Worm (Caenorhabditis elegans) whole organism, L2 larva: ENCODE data around the gene chtb-2.
A peak's percentile ranks its signal among the peaks of the same experiment; 100 is the strongest.

Experiments
- F13H6.1 ChIP-seq: sonication (generic microtip); optimal IDR thresholded peaks from 2 replicates; lab custom pipeline; 2016; ENCODE audit warnings: missing genetic modification characterization, missing compliant biosample characterization
- R02D3.7 ChIP-seq: fragments of 150-350 bp; optimal IDR thresholded peaks from 2 replicates; lab custom pipeline; 2014; ENCODE audit warnings: missing biosample characterization, missing genetic modification characterization
- alr-1 ChIP-seq: fragments of 150-350 bp; optimal IDR thresholded peaks from 2 replicates; lab custom pipeline; 2014; ENCODE audit warnings: missing biosample characterization, missing genetic modification characterization
- aly-2 ChIP-seq: fragments of 150-350 bp; optimal IDR thresholded peaks from 2 replicates; lab custom pipeline; 2014; ENCODE audit warnings: missing biosample characterization, missing genetic modification characterization
- ama-1 ChIP-seq: fragments of 150-350 bp; optimal IDR thresholded peaks from 2 replicates; lab custom pipeline; 2018; ENCODE audit warnings: inconsistent platforms
- blmp-1 ChIP-seq: sonication (generic microtip); optimal IDR thresholded peaks from 2 replicates; lab custom pipeline; 2017; ENCODE audit warnings: missing genetic modification characterization, mild to moderate bottlenecking, missing compliant biosample characterization, antibody characterized with exemption, moderate library complexity; ENCODE audit not compliant: insufficient read depth
- ceh-16 ChIP-seq: fragments of 150-350 bp; optimal IDR thresholded peaks from 2 replicates; lab custom pipeline; 2014; ENCODE audit warnings: missing biosample characterization, missing genetic modification characterization
- ceh-82 ChIP-seq: fragments of 150-350 bp; optimal IDR thresholded peaks from 2 replicates; lab custom pipeline; 2014; ENCODE audit warnings: missing biosample characterization, missing genetic modification characterization
- crh-2 ChIP-seq: sonication (generic microtip); optimal IDR thresholded peaks from 2 replicates; lab custom pipeline; 2017; ENCODE audit warnings: missing biosample characterization, missing genetic modification characterization
- dmd-4 ChIP-seq: sonication (generic microtip); optimal IDR thresholded peaks from 2 replicates; lab custom pipeline; 2017; ENCODE audit warnings: missing biosample characterization, missing genetic modification characterization
- egl-27 ChIP-seq: sonication (generic microtip); optimal IDR thresholded peaks from 3 replicates; lab custom pipeline; 2017; ENCODE audit warnings: missing biosample characterization, missing genetic modification reagents, missing genetic modification characterization
- elt-1 ChIP-seq: fragments of 150-350 bp; optimal IDR thresholded peaks from 2 replicates; lab custom pipeline; 2014; ENCODE audit warnings: missing biosample characterization, missing genetic modification characterization
- elt-3 ChIP-seq: sonication (generic microtip); optimal IDR thresholded peaks from 2 replicates; lab custom pipeline; 2017; ENCODE audit warnings: missing biosample characterization, missing genetic modification characterization
- fos-1 ChIP-seq: fragments of 150-350 bp; optimal IDR thresholded peaks from 2 replicates; lab custom pipeline; 2014; ENCODE audit warnings: missing biosample characterization, missing genetic modification characterization
- gmeb-1 ChIP-seq: fragments of 150-350 bp; optimal IDR thresholded peaks from 2 replicates; lab custom pipeline; 2014; ENCODE audit warnings: missing biosample characterization, missing genetic modification characterization
- lin-11 ChIP-seq: fragments of 150-350 bp; sonication (generic microtip); optimal IDR thresholded peaks from 2 replicates; lab custom pipeline; 2014; ENCODE audit warnings: missing biosample characterization, missing genetic modification characterization, inconsistent platforms, mixed read lengths
- lin-13 ChIP-seq: fragments of 150-350 bp; optimal IDR thresholded peaks from 2 replicates; lab custom pipeline; 2014; ENCODE audit warnings: missing biosample characterization, missing genetic modification reagents, missing genetic modification characterization
- lin-39 ChIP-seq: fragments of 150-350 bp; optimal IDR thresholded peaks from 2 replicates; lab custom pipeline; 2014; ENCODE audit warnings: missing biosample characterization, missing genetic modification reagents, missing genetic modification characterization
- lsy-2 ChIP-seq, 2 experiments: fragments of 150-350 bp in 1 of 2; sonication (generic microtip) in 1 of 2; optimal IDR thresholded peaks; 2 replicates each; lab custom pipeline; 2014 to 2017; ENCODE audit warnings: missing biosample characterization in 2 of 2, missing genetic modification characterization in 2 of 2
- mab-5 ChIP-seq: fragments of 150-350 bp; optimal IDR thresholded peaks from 2 replicates; lab custom pipeline; 2014; ENCODE audit warnings: missing biosample characterization, missing genetic modification characterization
- mdl-1 ChIP-seq, 2 experiments: fragments of 150-350 bp in 1 of 2; sonication (generic microtip) in 1 of 2; optimal IDR thresholded peaks; 2 replicates each; lab custom pipeline; 2017; ENCODE audit warnings: missing biosample characterization in 2 of 2, missing genetic modification characterization in 2 of 2
- nhr-10 ChIP-seq: sonication (generic microtip); optimal IDR thresholded peaks from 2 replicates; lab custom pipeline; 2017; ENCODE audit warnings: missing biosample characterization, missing genetic modification characterization
- nhr-11 ChIP-seq: fragments of 150-350 bp; optimal IDR thresholded peaks from 2 replicates; lab custom pipeline; 2014; ENCODE audit warnings: missing biosample characterization, missing genetic modification characterization
- nhr-12 ChIP-seq: fragments of 150-350 bp; optimal IDR thresholded peaks from 2 replicates; lab custom pipeline; 2014; ENCODE audit warnings: missing biosample characterization, missing genetic modification characterization
- nhr-129 ChIP-seq: fragments of 150-350 bp; optimal IDR thresholded peaks from 2 replicates; lab custom pipeline; 2014; ENCODE audit warnings: missing biosample characterization, missing genetic modification characterization
- nhr-21 ChIP-seq: fragments of 150-350 bp; optimal IDR thresholded peaks from 2 replicates; lab custom pipeline; 2014; ENCODE audit warnings: missing biosample characterization, missing genetic modification characterization
- nhr-23 ChIP-seq: fragments of 150-350 bp; optimal IDR thresholded peaks from 2 replicates; lab custom pipeline; 2014; ENCODE audit warnings: missing biosample characterization, missing genetic modification reagents, missing genetic modification characterization
- nhr-237 ChIP-seq: fragments of 150-350 bp; optimal IDR thresholded peaks from 2 replicates; lab custom pipeline; 2014; ENCODE audit warnings: missing biosample characterization, missing genetic modification characterization
- nhr-25 ChIP-seq: fragments of 150-350 bp; sonication (generic microtip); optimal IDR thresholded peaks from 3 replicates; lab custom pipeline; 2014; ENCODE audit warnings: missing biosample characterization, missing genetic modification characterization
- nhr-6 ChIP-seq: fragments of 150-350 bp; optimal IDR thresholded peaks from 2 replicates; lab custom pipeline; 2014; ENCODE audit warnings: missing biosample characterization, missing genetic modification characterization
- nhr-77 ChIP-seq: fragments of 150-350 bp; optimal IDR thresholded peaks from 2 replicates; lab custom pipeline; 2014; ENCODE audit warnings: missing biosample characterization, missing genetic modification characterization
- peb-1 ChIP-seq: fragments of 150-350 bp; optimal IDR thresholded peaks from 2 replicates; lab custom pipeline; 2014; ENCODE audit warnings: missing biosample characterization, missing genetic modification characterization
- sem-4 ChIP-seq: fragments of 150-350 bp; optimal IDR thresholded peaks from 2 replicates; lab custom pipeline; 2014; ENCODE audit warnings: missing biosample characterization, missing genetic modification reagents, missing genetic modification characterization
- skn-1 ChIP-seq: sonication (generic microtip); optimal IDR thresholded peaks from 2 replicates; lab custom pipeline; 2017; ENCODE audit warnings: missing biosample characterization, missing genetic modification characterization
- sma-3 ChIP-seq: sonication (generic microtip); optimal IDR thresholded peaks from 2 replicates; lab custom pipeline; 2016; ENCODE audit warnings: missing genetic modification reagents, missing genetic modification characterization, missing compliant biosample characterization
- sma-9 ChIP-seq, 2 experiments: fragments of 150-350 bp in 1 of 2; sonication (generic microtip) in 1 of 2; optimal IDR thresholded peaks; 2 replicates each; lab custom pipeline; 2014 to 2016; ENCODE audit warnings: missing genetic modification characterization in 2 of 2, mild to moderate bottlenecking in 1 of 2, missing biosample characterization in 1 of 2, missing compliant biosample characterization in 1 of 2, missing genetic modification reagents in 1 of 2, moderate library complexity in 1 of 2
- unc-39 ChIP-seq: fragments of 150-350 bp; optimal IDR thresholded peaks from 2 replicates; lab custom pipeline; 2014; ENCODE audit warnings: missing biosample characterization, missing genetic modification characterization
- unc-55 ChIP-seq: fragments of 150-350 bp; sonication (generic microtip); optimal IDR thresholded peaks from 3 replicates; lab custom pipeline; 2014; ENCODE audit warnings: missing biosample characterization, missing genetic modification reagents, missing genetic modification characterization
- unc-62 ChIP-seq: fragments of 150-350 bp; optimal IDR thresholded peaks from 2 replicates; lab custom pipeline; 2014; ENCODE audit warnings: missing biosample characterization, missing genetic modification reagents, missing genetic modification characterization
- zag-1 ChIP-seq: fragments of 150-350 bp; optimal IDR thresholded peaks from 2 replicates; lab custom pipeline; 2014; ENCODE audit warnings: missing biosample characterization, missing genetic modification characterization
- ztf-1 ChIP-seq: fragments of 200-800 bp; sonication (Bioruptor generic); conservative IDR thresholded peaks from 2 replicates; pipeline ENCODE4 v1.3.6; 2022; ENCODE audit warnings: missing genetic modification characterization, missing compliant biosample characterization
- ztf-11 ChIP-seq: sonication (generic microtip); optimal IDR thresholded peaks from 2 replicates; lab custom pipeline; 2017; ENCODE audit warnings: missing biosample characterization, missing genetic modification characterization

Gene chtb-2

ce11 chrIII:6489493-6489892, 6.5 kb downstream of the chtb-2 start, which contains the start of gene rpt-3:
Gene rpt-3 (plus strand): TSS chrIII:6489793.
- TF ChIP-seq gmeb-1 (tag; lab: Kevin White, UChicago): no peak

DNA sequence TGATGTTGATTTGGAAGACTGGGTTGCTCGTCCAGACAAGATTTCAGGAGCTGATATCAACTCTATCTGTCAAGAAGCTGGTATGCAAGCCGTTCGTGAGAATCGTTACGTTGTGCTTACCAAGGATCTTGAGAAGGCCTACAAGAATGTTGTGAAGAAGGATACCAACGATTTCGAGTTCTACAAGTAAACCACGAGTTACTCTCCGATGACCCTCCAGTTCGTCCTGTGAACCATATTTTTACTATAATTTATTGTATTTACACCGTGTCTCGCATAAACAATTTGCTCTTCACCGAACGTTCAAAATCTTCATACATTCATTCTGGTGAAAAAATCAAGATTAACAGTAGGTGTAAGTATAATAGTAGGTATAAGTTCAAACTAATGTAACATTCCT, 8.0 kb downstream of the chtb-2 start:
- TF ChIP-seq nhr-21 (tag; lab: Kevin White, UChicago): no peak
- no peak for TF ChIP-seq peb-1
- TF ChIP-seq sem-4 (tag; lab: Kevin White, UChicago): no peak
- TF ChIP-seq lin-13: no peak
- no peak for TF ChIP-seq skn-1 (tag; lab: Kevin White, UChicago)
- no peak for TF ChIP-seq F13H6.1
- no peak for TF ChIP-seq aly-2
- no peak for TF ChIP-seq blmp-1 (tag; lab: Kevin White, UChicago)
- no peak for TF ChIP-seq crh-2 (tag; lab: Kevin White, UChicago)
- no peak for TF ChIP-seq R02D3.7 (tag; lab: Kevin White, UChicago)
- TF ChIP-seq lsy-2 (tag; optimal IDR thresholded peaks at IDR 0.05; lab: Kevin White, UChicago): no peak
- TF ChIP-seq nhr-23: no peak
- TF ChIP-seq unc-39 (tag; lab: Kevin White, UChicago): no peak
- no peak for TF ChIP-seq dmd-4 (tag; lab: Kevin White, UChicago)
- no peak for TF ChIP-seq ztf-11
- TF ChIP-seq nhr-6: no peak
- no peak for TF ChIP-seq nhr-77
- TF ChIP-seq nhr-10 (tag; lab: Kevin White, UChicago): no peak
- TF ChIP-seq nhr-129 (tag; lab: Kevin White, UChicago): no peak
- no peak for TF ChIP-seq sma-3 (GFP tag; lab: Kevin White, UChicago)

DNA sequence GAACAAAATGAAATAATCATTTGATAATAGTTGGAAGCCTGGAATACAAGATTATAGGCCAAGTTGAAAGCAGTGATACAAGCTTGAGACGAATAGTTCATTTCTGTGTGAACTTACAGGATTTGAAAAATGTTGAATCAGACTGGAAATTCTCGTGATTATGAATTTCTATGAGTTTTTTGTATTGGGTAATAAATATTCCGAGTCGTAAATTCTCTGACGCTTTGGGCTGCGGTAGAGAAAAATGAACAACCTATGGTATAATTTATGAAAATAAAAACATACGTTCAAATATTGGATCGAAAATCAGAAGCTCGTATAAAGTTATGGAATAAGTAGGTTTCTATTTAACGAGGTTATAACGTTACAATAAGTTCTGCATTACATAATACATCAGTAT, 9.8 kb downstream of the chtb-2 start, which contains the start of gene srb-11:
srb-11 (minus strand) TSS at position 101 of the 400 bp plus-strand sequence.
- TF ChIP-seq sma-9 (GFP tag; optimal IDR thresholded peaks at IDR 0.05; lab: Kevin White, UChicago) (no peak), sma-9 (tag; optimal IDR thresholded peaks at IDR 0.05; lab: Kevin White, UChicago) (no peak), blmp-1 (tag; lab: Kevin White, UChicago) (no peak), elt-3 (tag; lab: Kevin White, UChicago) (no peak), ztf-1 (no peak), peb-1 (no peak), ama-1 (lab: Kevin White, UChicago) (no peak), nhr-12 (tag; lab: Kevin White, UChicago) (no peak), lin-11 (tag; lab: Kevin White, UChicago) (no peak), unc-55 (GFP tag; lab: Kevin White, UChicago) (no peak), mab-5 (tag; lab: Kevin White, UChicago) (no peak), mdl-1 (tag; optimal IDR thresholded peaks at IDR 0.05; lab: Kevin White, UChicago) (no peak), alr-1 (tag; lab: Kevin White, UChicago) (no peak), ztf-11 (no peak), zag-1 (no peak), ceh-82 (tag; lab: Kevin White, UChicago) (no peak), elt-1 (no peak), nhr-237 (tag; lab: Kevin White, UChicago) (no peak), dmd-4 (tag; lab: Kevin White, UChicago) (no peak), nhr-129 (tag; lab: Kevin White, UChicago) (no peak), unc-39 (tag; lab: Kevin White, UChicago) (no peak)

- TF ChIP-seq egl-27 (no peak), lin-11 (tag; lab: Kevin White, UChicago) (no peak), aly-2 (no peak), nhr-25 (no peak), mab-5 (tag; lab: Kevin White, UChicago) (no peak), unc-62 (GFP tag; lab: Kevin White, UChicago) (no peak), crh-2 (tag; lab: Kevin White, UChicago) (no peak), zag-1 (no peak), sma-3 (GFP tag; lab: Kevin White, UChicago) (no peak), lin-39 (tag; lab: Kevin White, UChicago) (no peak), nhr-11 (tag; lab: Kevin White, UChicago) (no peak), fos-1 (tag; lab: Kevin White, UChicago) (peak; percentile 61), F13H6.1 (no peak), sma-9 (GFP tag; optimal IDR thresholded peaks at IDR 0.05; lab: Kevin White, UChicago) (peak; percentile 24), sma-9 (tag; optimal IDR thresholded peaks at IDR 0.05; lab: Kevin White, UChicago) (no peak), ztf-11 (no peak), skn-1 (tag; lab: Kevin White, UChicago) (no peak), gmeb-1 (tag; lab: Kevin White, UChicago) (no peak), ceh-16 (tag; lab: Kevin White, UChicago) (no peak)
Observed at ce11 chrIII:6495191-6495723, 12.2 kb downstream of the chtb-2 start, which contains the start of gene F23F12.13. Gene F23F12.13 (plus strand): TSS chrIII:6495673.
